Fruit fly (Drosophila melanogaster): ENCODE results near the gene O-fut2.

The O-fut2 gene

dm6 chrX:1482840-1483518, 17.2 kb upstream of the O-fut2 start, which contains the start of the genes sta and inc (continued):
- TF ChIP-seq hb (GFP tag; IDR thresholded peaks at IDR 0.05; ENCODE audit: partially characterized antibody): no peak
- peak; percentile 67; the same call in 1 of the 3 replicates for TF ChIP-seq ken (GFP tag; IDR thresholded peaks at IDR 0.05)
- peak in 1 of 2 experiments; percentile 90 for TF ChIP-seq Eip74EF (GFP tag; optimal IDR thresholded peaks at IDR 0.05)
- peak; percentile 58; the same call in 1 of the 3 replicates for TF ChIP-seq gce (GFP tag; IDR thresholded peaks at IDR 0.05)
- TF ChIP-seq croc (GFP tag; conservative IDR thresholded peaks at IDR 0.05): no peak; the same call in 2 of the 3 replicates
- TF ChIP-seq CG3847 (GFP tag; IDR thresholded peaks at IDR 0.05): peak; percentile 68
- TF ChIP-seq CG10654 (GFP tag; optimal IDR thresholded peaks at IDR 0.05): no peak

DNA sequence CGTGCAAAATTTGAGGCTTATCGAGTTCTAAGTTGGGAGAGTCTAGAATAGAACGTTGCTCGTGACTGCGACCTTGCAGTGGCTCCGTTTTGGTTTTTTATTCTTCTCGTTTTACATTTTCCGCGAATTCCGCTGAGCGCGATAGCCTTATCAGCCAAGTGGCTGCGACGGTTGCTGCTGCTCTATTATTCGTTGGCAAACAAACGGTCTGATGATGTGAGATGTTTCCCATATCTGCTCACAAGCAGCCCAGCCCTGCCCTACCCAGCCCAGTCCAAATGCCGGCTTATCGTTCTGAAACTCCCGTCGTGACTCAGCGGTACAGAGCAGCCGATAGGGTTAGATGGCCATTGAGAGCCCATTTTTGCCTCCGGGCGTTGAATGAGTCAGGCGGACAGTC, 14.6 kb upstream of the O-fut2 start:
- TF ChIP-seq sug (tag; optimal IDR thresholded peaks at IDR 0.05): peak; percentile 20
- no peak for TF ChIP-seq CG11093 (GFP tag; IDR thresholded peaks at IDR 0.05)
- TF ChIP-seq CG8944 (GFP tag; optimal IDR thresholded peaks at IDR 0.05): no peak
- TF ChIP-seq CG31365 (tag; optimal IDR thresholded peaks at IDR 0.05): no peak
- TF ChIP-seq h (optimal IDR thresholded peaks at IDR 0.05): no peak
- peak; percentile 23 for TF ChIP-seq CG10543 (GFP tag; optimal IDR thresholded peaks at IDR 0.05)
- no peak for TF ChIP-seq sd (tag; optimal IDR thresholded peaks at IDR 0.05)
- TF ChIP-seq CG34376 (GFP tag; optimal IDR thresholded peaks at IDR 0.05): peak; percentile 45
- peak; percentile 4 for TF ChIP-seq nom (GFP tag; optimal IDR thresholded peaks at IDR 0.05)
- TF ChIP-seq CG3995 (GFP tag; optimal IDR thresholded peaks at IDR 0.05): no peak
- peak; percentile 87 for TF ChIP-seq CG15479 (GFP tag; optimal IDR thresholded peaks at IDR 0.05)
- no peak for TF ChIP-seq Vsx1 (GFP tag; optimal IDR thresholded peaks at IDR 0.05)
- TF ChIP-seq Myb (GFP tag; optimal IDR thresholded peaks at IDR 0.05): no peak
- TF ChIP-seq CG12071 (GFP tag; optimal IDR thresholded peaks at IDR 0.05): no peak
- no peak for TF ChIP-seq inv (GFP tag; IDR thresholded peaks at IDR 0.05; ENCODE audit: partially characterized antibody)
- no peak for TF ChIP-seq CG7556 (GFP tag; optimal IDR thresholded peaks at IDR 0.05)
- TF ChIP-seq CG14710 (tag; optimal IDR thresholded peaks at IDR 0.05): no peak
- TF ChIP-seq Usf (GFP tag; optimal IDR thresholded peaks at IDR 0.05): no peak
- no peak for TF ChIP-seq CG1529 (GFP tag; optimal IDR thresholded peaks at IDR 0.05)

DNA sequence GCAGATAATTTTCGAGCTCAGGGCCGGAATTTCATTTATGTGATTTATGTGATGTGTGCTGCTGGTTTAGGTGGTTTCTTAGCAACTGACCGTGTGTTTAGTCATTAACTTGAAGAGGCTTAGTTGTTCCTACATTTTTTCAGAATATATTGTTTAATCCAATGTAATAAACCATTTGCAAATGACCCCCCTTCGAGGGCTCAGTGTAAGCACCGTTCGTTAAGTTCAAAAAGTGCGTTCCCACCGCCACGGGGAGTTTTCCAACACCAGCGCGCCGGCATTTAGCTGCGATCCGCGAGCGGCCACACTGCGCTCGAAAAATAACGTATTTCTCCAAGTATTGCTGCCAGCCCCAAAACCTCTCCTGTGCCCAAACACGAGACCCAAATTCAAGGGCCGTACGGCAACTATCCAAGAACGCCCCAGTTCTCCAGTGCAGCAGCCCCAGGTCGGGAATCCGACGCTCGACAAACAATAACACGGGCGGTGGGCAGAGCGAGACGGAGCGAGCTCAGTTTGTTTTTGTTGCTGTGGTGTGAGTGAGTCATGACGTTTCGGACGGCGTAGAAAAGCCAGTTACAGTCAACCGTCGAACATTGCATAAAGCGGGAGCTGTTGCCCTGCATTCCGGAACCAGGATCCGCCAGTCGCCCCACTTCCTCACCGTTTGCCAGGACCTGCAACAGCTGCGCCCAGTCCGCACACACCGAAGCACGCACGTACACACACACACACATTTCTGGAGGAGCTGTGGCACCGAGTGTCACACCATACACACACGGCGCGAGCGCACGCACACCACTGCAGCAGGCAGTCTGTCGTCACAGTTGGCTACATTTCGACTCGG, 12.7 kb upstream of the O-fut2 start, which contains the start of gene rush:
Gene rush (plus strand): TSS at position 277 of the 847 bp plus-strand sequence.
- peak; percentile 46; the same call in 1 of the 2 replicates for TF ChIP-seq sob (GFP tag; IDR thresholded peaks at IDR 0.05)
- TF ChIP-seq pum (GFP tag; optimal IDR thresholded peaks at IDR 0.05): peak; percentile 11
- no peak for TF ChIP-seq gce (GFP tag; IDR thresholded peaks at IDR 0.05)
- TF ChIP-seq zfh2 (GFP tag; optimal IDR thresholded peaks at IDR 0.05): peak; percentile 63
- TF ChIP-seq CG12236 (GFP tag; optimal IDR thresholded peaks at IDR 0.05): no peak
- no peak for TF ChIP-seq D19A (tag; optimal IDR thresholded peaks at IDR 0.05)
- TF ChIP-seq Camta (GFP tag; optimal IDR thresholded peaks at IDR 0.05): no peak
- peak; percentile 38; the same call in 1 of the 2 replicates for TF ChIP-seq CG13287 (GFP tag; IDR thresholded peaks at IDR 0.05; ENCODE audit: partially characterized antibody)
- TF ChIP-seq CG14441 (GFP tag; IDR thresholded peaks at IDR 0.05): peak; percentile 29; the same call in 1 of the 2 replicates
- peak; percentile 68 for TF ChIP-seq CG3847 (GFP tag; IDR thresholded peaks at IDR 0.05)
- TF ChIP-seq CG33213 (GFP tag; optimal IDR thresholded peaks at IDR 0.05): peak; percentile 46
- peak; percentile 58 for TF ChIP-seq Sin3A (optimal IDR thresholded peaks at IDR 0.05)
- no peak for TF ChIP-seq tna (GFP tag; IDR thresholded peaks at IDR 0.05; ENCODE audit: partially characterized antibody)
- TF ChIP-seq CG7839 (tag; optimal IDR thresholded peaks at IDR 0.05): peak; percentile 0
- no peak for TF ChIP-seq CG16863 (GFP tag; optimal IDR thresholded peaks at IDR 0.05)
- TF ChIP-seq CG6689 (GFP tag; IDR thresholded peaks at IDR 0.05): 0 out of 2 replicates have a peak, but pooled peaks have one; percentile 12
- TF ChIP-seq CG4424 (GFP tag; optimal IDR thresholded peaks at IDR 0.05): peak; percentile 22
- 0 out of 3 replicates have a peak, but pooled peaks have one; percentile 7 for TF ChIP-seq Optix (GFP tag; IDR thresholded peaks at IDR 0.05)
- 0 out of 2 replicates have a peak, but pooled peaks have one; percentile 17 for TF ChIP-seq amos (GFP tag; IDR thresholded peaks at IDR 0.05; ENCODE audit: partially characterized antibody)
- 0 out of 2 replicates have a peak, but pooled peaks have one; percentile 20 for TF ChIP-seq chm (GFP tag; IDR thresholded peaks at IDR 0.05)
- TF ChIP-seq row (GFP tag; IDR thresholded peaks at IDR 0.05): peak; percentile 63
